Fruit fly (Drosophila melanogaster) S2 (cell line): Measurements from ENCODE around the gene CG43346.

Source experiments
- CG8478 ChIP-seq: fragments of >200 bp; optimal IDR thresholded peaks from 2 replicates; lab custom pipeline; 2018
- CTCF ChIP-seq, 2 experiments: fragments of >200 bp; optimal IDR thresholded peaks; 2 replicates each; lab custom pipeline; 2018

DNA sequence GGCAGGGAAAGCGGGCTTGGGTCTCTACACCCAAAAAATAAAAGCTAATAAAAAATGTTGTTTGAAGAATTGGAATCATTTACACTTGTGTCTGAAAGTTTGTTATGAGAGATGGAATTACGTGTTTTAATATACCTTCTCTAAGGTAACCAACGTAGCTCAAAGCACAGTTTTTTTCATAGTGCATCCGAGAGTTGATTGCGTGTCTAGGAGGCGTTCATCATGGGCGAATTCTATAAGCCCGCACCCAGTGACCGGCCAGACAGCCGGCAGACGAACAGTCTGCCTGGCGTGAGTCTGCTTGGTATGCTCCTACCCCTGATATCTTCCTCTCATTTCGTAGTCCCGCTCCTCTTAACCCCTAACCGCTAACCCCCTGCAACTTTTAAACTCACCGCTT, 19.4 kb upstream of the CG43346 start:
- no peak for TF ChIP-seq CG8478 (lab: Kevin White, UChicago)
- TF ChIP-seq CTCF (optimal IDR thresholded peaks at IDR 0.05; lab: Kevin White, UChicago), result no peak
